Worm (Caenorhabditis elegans) whole organism, L1 larva: ENCODE measurements around the gene srj-5.

Experiments used
- C04F5.9 ChIP-seq: sonication (generic microtip); optimal IDR thresholded peaks from 2 replicates; lab custom pipeline; 2016; ENCODE audit warnings: missing genetic modification characterization, missing compliant biosample characterization
- C16A3.4 ChIP-seq: fragments of 150-350 bp; optimal IDR thresholded peaks from 2 replicates; lab custom pipeline; 2014; ENCODE audit warnings: missing biosample characterization, missing genetic modification characterization
- ama-1 ChIP-seq: fragments of 150-350 bp; optimal IDR thresholded peaks from 2 replicates; lab custom pipeline; 2014
- blmp-1 ChIP-seq: fragments of 150-350 bp; optimal IDR thresholded peaks from 2 replicates; lab custom pipeline; 2014; ENCODE audit warnings: missing biosample characterization, missing genetic modification characterization
- ceh-8 ChIP-seq: fragments of 200-800 bp; sonication (Bioruptor generic); optimal IDR thresholded peaks from 2 replicates; lab custom pipeline; 2018; ENCODE audit warnings: mild to moderate bottlenecking, missing genetic modification characterization, moderate library complexity, missing compliant biosample characterization
- ceh-90 ChIP-seq: sonication (generic microtip); optimal IDR thresholded peaks from 2 replicates; lab custom pipeline; 2016; ENCODE audit warnings: missing genetic modification characterization, missing compliant biosample characterization
- dsc-1 ChIP-seq: sonication (generic microtip); optimal IDR thresholded peaks from 2 replicates; lab custom pipeline; 2016; ENCODE audit warnings: mild to moderate bottlenecking, missing genetic modification characterization, missing compliant biosample characterization
- egl-13 ChIP-seq: sonication (generic microtip); optimal IDR thresholded peaks from 2 replicates; lab custom pipeline; 2016; ENCODE audit warnings: missing genotype, missing genetic modification reagents, missing genetic modification characterization, missing compliant biosample characterization
- elt-2 ChIP-seq: sonication (generic microtip); optimal IDR thresholded peaks from 2 replicates; lab custom pipeline; 2016; ENCODE audit warnings: missing genetic modification characterization, mild to moderate bottlenecking, inconsistent platforms, missing compliant biosample characterization, missing genetic modification reagents
- elt-3 ChIP-seq, 6 experiments: fragments of 150-350 bp in 1 of 6; sonication (generic microtip); optimal IDR thresholded peaks; 2 replicates each; lab custom pipeline; 2017 to 2018; ENCODE audit warnings: missing biosample characterization in 6 of 6, missing genetic modification characterization in 6 of 6, inconsistent platforms in 1 of 6
- fkh-10 ChIP-seq: sonication (generic microtip); optimal IDR thresholded peaks from 2 replicates; lab custom pipeline; 2017; ENCODE audit warnings: missing biosample characterization, missing genetic modification reagents, missing genetic modification characterization
- fkh-4 ChIP-seq: sonication (generic microtip); optimal IDR thresholded peaks from 2 replicates; lab custom pipeline; 2016; ENCODE audit warnings: missing compliant biosample characterization, missing genetic modification characterization, borderline replicate concordance
- fkh-8 ChIP-seq: sonication (generic microtip); optimal IDR thresholded peaks from 2 replicates; lab custom pipeline; 2016; ENCODE audit warnings: mild to moderate bottlenecking, missing genetic modification characterization, missing compliant biosample characterization
- hlh-4 ChIP-seq: sonication (generic microtip); optimal IDR thresholded peaks from 2 replicates; lab custom pipeline; 2016; ENCODE audit warnings: mild to moderate bottlenecking, missing genetic modification characterization, missing compliant biosample characterization
- isw-1 ChIP-seq: fragments of 200-800 bp; sonication (Bioruptor generic); IDR thresholded peaks from 2 replicates; pipeline ENCODE4 v1.3.6; 2022; ENCODE audit warnings: missing genetic modification characterization, missing compliant biosample characterization
- jun-1 ChIP-seq: fragments of 150-350 bp; optimal IDR thresholded peaks from 2 replicates; lab custom pipeline; 2014; ENCODE audit warnings: missing biosample characterization, missing genetic modification reagents, missing genetic modification characterization
- lin-14 ChIP-seq: fragments of 200-800 bp; sonication (Bioruptor generic); optimal IDR thresholded peaks from 2 replicates; lab custom pipeline; 2018; ENCODE audit warnings: mild to moderate bottlenecking, missing genetic modification characterization, moderate library complexity, missing compliant biosample characterization
- lin-15B ChIP-seq: fragments of 150-350 bp; sonication (generic microtip); optimal IDR thresholded peaks from 3 replicates; lab custom pipeline; 2014; ENCODE audit warnings: missing biosample characterization, missing genetic modification characterization
- lin-35 ChIP-seq, 2 experiments: fragments of 150-350 bp; optimal IDR thresholded peaks; 2 replicates each; lab custom pipeline; 2014; ENCODE audit warnings: missing biosample characterization in 2 of 2, missing genetic modification characterization in 2 of 2, missing genetic modification reagents in 2 of 2
- lin-39 ChIP-seq: fragments of 150-350 bp; optimal IDR thresholded peaks from 2 replicates; lab custom pipeline; 2014; ENCODE audit warnings: missing biosample characterization, missing genetic modification reagents, missing genetic modification characterization
- lir-3 ChIP-seq: sonication (generic microtip); optimal IDR thresholded peaks from 2 replicates; lab custom pipeline; 2016; ENCODE audit warnings: mild to moderate bottlenecking, missing genetic modification characterization, moderate library complexity, missing compliant biosample characterization; ENCODE audit not compliant: poor library complexity
- mdl-1 ChIP-seq, 2 experiments: fragments of 150-350 bp; optimal IDR thresholded peaks; 2 replicates each; lab custom pipeline; 2014 to 2017; ENCODE audit warnings: missing biosample characterization in 2 of 2, missing genetic modification characterization in 2 of 2, inconsistent platforms in 1 of 2
- mep-1 ChIP-seq: fragments of 150-350 bp; optimal IDR thresholded peaks from 2 replicates; lab custom pipeline; 2014; ENCODE audit warnings: missing biosample characterization, missing genetic modification characterization
- nhr-19 ChIP-seq: fragments of 200-800 bp; sonication (Bioruptor generic); conservative IDR thresholded peaks from 2 replicates; pipeline ENCODE4 v1.3.6; 2022; ENCODE audit warnings: missing genetic modification characterization, missing compliant biosample characterization
- nhr-20 ChIP-seq: sonication (generic microtip); optimal IDR thresholded peaks from 2 replicates; lab custom pipeline; 2016; ENCODE audit warnings: mild to moderate bottlenecking, missing genetic modification characterization, missing compliant biosample characterization
- nhr-71 ChIP-seq: sonication (generic microtip); optimal IDR thresholded peaks from 2 replicates; lab custom pipeline; 2016; ENCODE audit warnings: mild to moderate bottlenecking, missing genetic modification characterization, moderate library complexity, missing compliant biosample characterization
- pax-3 ChIP-seq: fragments of 200-800 bp; sonication (Bioruptor generic); optimal IDR thresholded peaks from 2 replicates; lab custom pipeline; 2018; ENCODE audit warnings: mild to moderate bottlenecking, missing genetic modification characterization, moderate library complexity, missing compliant biosample characterization
- pqm-1 ChIP-seq: sonication (generic microtip); optimal IDR thresholded peaks from 3 replicates; lab custom pipeline; 2017; ENCODE audit warnings: missing biosample characterization, missing genetic modification characterization
- skn-1 ChIP-seq: fragments of 150-350 bp; optimal IDR thresholded peaks from 2 replicates; lab custom pipeline; 2014; ENCODE audit warnings: missing biosample characterization, missing genetic modification characterization
- snu-23 ChIP-seq: sonication (generic microtip); optimal IDR thresholded peaks from 2 replicates; lab custom pipeline; 2016; ENCODE audit warnings: missing genetic modification characterization, missing compliant biosample characterization
- sox-4 ChIP-seq: sonication (generic microtip); optimal IDR thresholded peaks from 2 replicates; lab custom pipeline; 2016; ENCODE audit warnings: missing genetic modification characterization, missing compliant biosample characterization
- sptf-1 ChIP-seq: fragments of 150-350 bp; optimal IDR thresholded peaks from 2 replicates; lab custom pipeline; 2014; ENCODE audit warnings: missing biosample characterization, missing genetic modification characterization
- swsn-7 ChIP-seq: sonication (generic microtip); optimal IDR thresholded peaks from 2 replicates; lab custom pipeline; 2016; ENCODE audit warnings: missing genetic modification characterization, missing compliant biosample characterization
- unc-130 ChIP-seq: fragments of 150-350 bp; optimal IDR thresholded peaks from 2 replicates; lab custom pipeline; 2017; ENCODE audit warnings: missing biosample characterization, missing genetic modification characterization, inconsistent platforms
- unc-62 ChIP-seq: fragments of 150-350 bp; optimal IDR thresholded peaks from 2 replicates; lab custom pipeline; 2014; ENCODE audit warnings: missing biosample characterization, missing genetic modification reagents, missing genetic modification characterization
- unc-86 ChIP-seq: sonication (generic microtip); optimal IDR thresholded peaks from 2 replicates; lab custom pipeline; 2016; ENCODE audit warnings: missing genetic modification characterization, missing compliant biosample characterization
- xbp-1 ChIP-seq: sonication (generic microtip); optimal IDR thresholded peaks from 2 replicates; lab custom pipeline; 2016; ENCODE audit warnings: missing genetic modification characterization, missing compliant biosample characterization
- zag-1 ChIP-seq: fragments of 150-350 bp; optimal IDR thresholded peaks from 2 replicates; lab custom pipeline; 2014; ENCODE audit warnings: missing biosample characterization, missing genetic modification characterization
- zip-4 ChIP-seq: fragments of 200-800 bp; sonication (Bioruptor generic); optimal IDR thresholded peaks from 2 replicates; lab custom pipeline; 2018; ENCODE audit warnings: mild to moderate bottlenecking, missing genetic modification characterization, moderate library complexity, missing compliant biosample characterization
- ztf-4 ChIP-seq: fragments of 150-350 bp; optimal IDR thresholded peaks from 2 replicates; lab custom pipeline; 2014; ENCODE audit warnings: missing biosample characterization, missing genetic modification characterization

srj-5 gene

DNA sequence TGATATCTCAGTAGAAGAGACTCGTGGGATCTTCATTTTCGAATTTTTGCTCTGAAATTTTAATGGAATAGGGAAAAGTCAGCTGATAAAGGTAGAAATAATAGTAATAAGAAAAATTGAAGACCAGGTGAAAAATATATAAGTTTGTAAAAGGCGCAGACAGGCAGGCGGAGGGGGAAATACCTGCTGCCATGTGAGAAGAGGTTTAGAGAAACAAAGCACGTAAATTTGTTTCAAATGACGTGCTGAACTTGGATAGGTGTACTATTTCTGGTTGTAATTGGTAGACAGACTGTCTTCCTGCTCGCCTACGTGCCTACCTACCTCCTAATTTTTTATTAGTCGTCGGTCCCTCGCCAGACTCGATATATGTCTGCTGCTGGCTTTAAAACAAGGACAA, 14.6 kb upstream of the srj-5 start, which contains the start of gene nhr-180:
Gene nhr-180 (minus strand): TSS at position 52 of the 400 bp plus-strand sequence.
- no peak for TF ChIP-seq sox-4 (tag; lab: Kevin White, UChicago)
- TF ChIP-seq nhr-20: peak; percentile 14
- TF ChIP-seq nhr-19: 0 out of 2 replicates have a peak, but pooled peaks have one; percentile 7
- TF ChIP-seq sptf-1: no peak
- peak in 1 of 2 experiments; percentile 52 for TF ChIP-seq lin-35 (GFP tag; optimal IDR thresholded peaks at IDR 0.05; lab: Kevin White, UChicago)
- peak; percentile 8 for TF ChIP-seq elt-2 (tag; lab: Kevin White, UChicago)
- TF ChIP-seq unc-62 (GFP tag; lab: Kevin White, UChicago): no peak
- TF ChIP-seq mdl-1 (tag; optimal IDR thresholded peaks at IDR 0.05; lab: Kevin White, UChicago): peak in 1 of 2 experiments; percentile 61
- peak; percentile 0 for TF ChIP-seq skn-1 (tag; lab: Kevin White, UChicago)
- peak in 1 of 6 experiments; percentile 8 for TF ChIP-seq elt-3 (tag; optimal IDR thresholded peaks at IDR 0.05; lab: Kevin White, UChicago)
- TF ChIP-seq zip-4 (GFP tag; lab: Kevin White, UChicago): no peak
- no peak for TF ChIP-seq ceh-90
- no peak for TF ChIP-seq lin-39 (tag; lab: Kevin White, UChicago)
- TF ChIP-seq fkh-8: no peak
- TF ChIP-seq fkh-10 (GFP tag; lab: Kevin White, UChicago): no peak
- peak; percentile 27 for TF ChIP-seq snu-23 (GFP tag; lab: Kevin White, UChicago)
- no peak for TF ChIP-seq C04F5.9
- no peak for TF ChIP-seq zag-1
- TF ChIP-seq ztf-4: no peak
- TF ChIP-seq xbp-1 (tag; lab: Kevin White, UChicago): peak; percentile 17
- peak; percentile 29 for TF ChIP-seq blmp-1
- no peak for TF ChIP-seq mep-1 (tag; lab: Kevin White, UChicago)
- TF ChIP-seq fkh-4 (tag; lab: Kevin White, UChicago): no peak
- TF ChIP-seq, all 84 proteins: peak for 10

DNA sequence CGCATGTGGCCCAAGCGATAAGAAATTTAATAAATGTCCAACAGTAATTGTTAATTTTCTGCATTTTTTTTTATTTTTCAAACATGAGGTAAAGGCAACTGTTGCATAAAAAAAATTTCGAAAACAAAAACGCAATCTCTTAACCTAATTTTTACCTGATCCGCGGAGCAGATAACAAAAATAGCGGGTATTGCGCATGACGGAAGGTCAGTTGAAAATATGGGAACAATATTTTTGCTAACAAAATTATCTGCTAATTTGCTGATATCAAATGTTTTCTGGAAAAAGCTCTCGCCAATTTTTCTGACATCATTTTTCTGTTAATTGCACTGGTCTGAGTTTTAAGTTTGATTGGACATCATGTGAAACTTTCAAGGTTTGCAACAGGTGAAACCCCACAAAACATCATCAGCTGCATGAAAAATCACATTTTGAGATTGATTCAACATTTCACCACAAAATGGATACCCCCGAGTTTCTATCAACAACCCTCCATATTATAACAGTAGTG, 11.6 kb upstream of the srj-5 start, which contains the start of the genes F31F4.11 and srh-266:
Gene F31F4.11 (minus strand): TSS at position 101 of the 511 bp plus-strand sequence.
Gene srh-266 (plus strand): TSS at position 461 of the 511 bp plus-strand sequence.
- TF ChIP-seq lin-15B (tag; lab: Kevin White, UChicago) (no peak), hlh-4 (peak; percentile 14), C16A3.4 (tag; lab: Kevin White, UChicago) (no peak)

DNA sequence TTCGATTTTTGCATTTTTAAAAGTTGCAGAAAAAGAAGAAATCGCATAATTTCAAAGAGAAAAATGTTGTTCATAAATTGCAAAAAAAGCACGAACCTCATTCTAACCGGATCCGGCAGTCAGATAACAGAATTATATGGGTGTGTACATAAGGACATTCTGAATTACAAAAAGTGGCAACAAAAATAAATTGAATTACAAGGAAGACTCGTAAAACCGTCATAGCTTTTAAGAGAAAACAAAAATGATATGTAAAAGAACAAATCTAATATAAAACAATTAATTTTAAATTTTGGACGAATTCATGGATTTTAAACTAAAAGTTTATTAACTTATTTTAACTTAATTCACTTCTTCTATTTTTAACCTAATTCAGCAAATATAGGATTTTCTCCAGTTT, 7.4 kb upstream of the srj-5 start, which contains the start of gene F31F4.17:
Gene F31F4.17 (minus strand): TSS at position 101 of the 400 bp plus-strand sequence.
- TF ChIP-seq ztf-4 (no peak), C04F5.9 (no peak), lin-14 (GFP tag; lab: Kevin White, UChicago) (no peak), dsc-1 (tag; lab: Kevin White, UChicago) (no peak), nhr-19 (no peak), ceh-8 (GFP tag; lab: Kevin White, UChicago) (no peak), unc-86 (tag; lab: Kevin White, UChicago) (no peak)

DNA sequence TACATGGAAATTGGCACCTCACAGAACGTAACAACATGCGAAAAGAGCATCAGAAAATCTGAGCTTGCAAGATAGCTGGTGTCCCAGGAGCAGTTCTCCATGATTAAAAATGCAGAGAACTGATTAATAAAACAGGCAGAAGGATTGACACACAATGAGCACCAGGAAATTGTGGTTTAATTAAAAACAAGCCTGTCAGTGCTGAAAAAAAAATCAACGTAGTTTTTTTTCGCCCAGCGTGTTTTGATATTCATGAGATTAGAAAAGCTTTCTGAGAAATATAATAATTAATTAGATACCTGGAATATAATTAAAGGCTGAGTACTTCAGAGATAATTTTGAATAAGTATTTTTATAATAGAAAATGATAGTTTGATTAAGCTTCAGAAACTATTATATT, 4.8 kb upstream of the srj-5 start, which contains the start of gene srh-246:
Gene srh-246 (minus strand): TSS at position 101 of the 400 bp plus-strand sequence.
- TF ChIP-seq sptf-1 (no peak), lir-3 (tag; lab: Kevin White, UChicago) (no peak), fkh-4 (tag; lab: Kevin White, UChicago) (no peak), pqm-1 (tag; lab: Kevin White, UChicago) (no peak), unc-86 (tag; lab: Kevin White, UChicago) (no peak), ama-1 (no peak), skn-1 (tag; lab: Kevin White, UChicago) (no peak), swsn-7 (tag; lab: Kevin White, UChicago) (no peak), nhr-71 (no peak), pax-3 (tag; lab: Kevin White, UChicago) (no peak), isw-1 (GFP tag; lab: Robert Waterston, UW) (no peak), fkh-10 (GFP tag; lab: Kevin White, UChicago) (no peak), unc-130 (tag; lab: Kevin White, UChicago) (no peak), jun-1 (tag; lab: Kevin White, UChicago) (no peak), egl-13 (tag; lab: Kevin White, UChicago) (no peak), lin-14 (GFP tag; lab: Kevin White, UChicago) (no peak), C04F5.9 (no peak)
